Worm (Caenorhabditis elegans) whole organism, L3 larva: Measurements from ENCODE around the gene ztf-7.

Source experiments
- fos-1 ChIP-seq: fragments of 150-350 bp; optimal IDR thresholded peaks from 2 replicates; lab custom pipeline; 2014; ENCODE audit warnings: missing biosample characterization, missing genetic modification characterization
- unc-62 ChIP-seq: fragments of 150-350 bp; sonication (generic microtip); optimal IDR thresholded peaks from 4 replicates; lab custom pipeline; 2014; ENCODE audit warnings: missing biosample characterization, missing genetic modification reagents, missing genetic modification characterization

DNA sequence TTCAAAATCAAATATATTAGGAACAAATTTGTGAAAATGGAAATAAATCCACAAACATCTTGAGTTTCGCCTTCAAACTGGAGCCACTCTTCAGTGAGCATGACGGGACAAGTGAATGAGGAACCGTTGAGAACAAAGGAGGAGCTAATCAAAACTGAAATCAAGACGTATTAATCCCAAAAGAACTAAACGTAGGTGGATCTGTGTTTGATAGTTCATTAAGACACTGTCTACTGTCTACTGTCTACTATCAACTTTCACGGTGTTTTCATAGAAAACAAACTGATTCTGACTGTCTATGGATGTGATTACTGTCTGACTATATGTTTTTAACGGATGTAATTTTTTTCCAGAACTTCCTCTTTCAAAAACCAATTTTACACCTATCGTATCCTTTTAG, 32.2 kb upstream of the ztf-7 start, which contains the start of gene str-193:
- TF ChIP-seq fos-1 (tag; lab: Kevin White, UChicago), result no peak
- TF ChIP-seq unc-62 (GFP tag; lab: Kevin White, UChicago), result no peak
